Fruit fly (Drosophila melanogaster) whole organism: ENCODE results near the gene HSPBAP1.

ENCODE experiments used
- CG8478 ChIP-seq: fragments of >200 bp; optimal IDR thresholded peaks from 2 replicates; lab custom pipeline; 2018; ENCODE audit warnings: inconsistent platforms
- Dll ChIP-seq: fragments of >200 bp; optimal IDR thresholded peaks from 2 replicates; lab custom pipeline; 2017
- EcR ChIP-seq, 2 experiments: fragments of >200 bp; optimal IDR thresholded peaks; 2 replicates each; lab custom pipeline; 2017; ENCODE audit warnings: missing biosample characterization in 2 of 2, missing genetic modification characterization in 2 of 2, missing genetic modification reagents in 2 of 2
- pan ChIP-seq: fragments of >200 bp; optimal IDR thresholded peaks from 2 replicates; lab custom pipeline; 2017
- psq ChIP-seq: fragments of >200 bp; optimal IDR thresholded peaks from 2 replicates; lab custom pipeline; 2017
- usp ChIP-seq: fragments of >200 bp; optimal IDR thresholded peaks from 2 replicates; lab custom pipeline; 2017; ENCODE audit warnings: missing biosample characterization, missing genetic modification characterization, mixed read lengths

The HSPBAP1 gene

dm6 chr3R:27695019-27695418, at the start of gene HSPBAP1:
HSPBAP1 (plus strand) TSS chr3R:27695235.
- TF ChIP-seq usp (no peak), CG8478 (no peak), EcR (GFP tag; optimal IDR thresholded peaks at IDR 0.05; lab: Kevin White, UChicago) (no peak), psq (no peak), pan (lab: Kevin White, UChicago) (no peak), Dll (lab: Kevin White, UChicago) (no peak)

dm6 chr3R:27647817-27648216, 47.2 kb upstream of the HSPBAP1 start:
- no peak for TF ChIP-seq pan (lab: Kevin White, UChicago)
- no peak for TF ChIP-seq psq

- TF ChIP-seq Dll (lab: Kevin White, UChicago) (no peak), EcR (GFP tag; optimal IDR thresholded peaks at IDR 0.05; lab: Kevin White, UChicago) (no peak), pan (lab: Kevin White, UChicago) (no peak), usp (no peak), psq (no peak), CG8478 (no peak)
Observed at dm6 chr3R:27651710-27652109, 43.3 kb upstream of the HSPBAP1 start.

dm6 chr3R:27652156-27652810, 42.8 kb upstream of the HSPBAP1 start, which contains the start of gene RpS10a:
RpS10a (plus strand) TSS chr3R:27652760.
- no peak for TF ChIP-seq EcR (GFP tag; optimal IDR thresholded peaks at IDR 0.05; lab: Kevin White, UChicago)
- TF ChIP-seq CG8478: no peak
- TF ChIP-seq pan (lab: Kevin White, UChicago): no peak
- TF ChIP-seq Dll (lab: Kevin White, UChicago): no peak
- no peak for TF ChIP-seq usp
- TF ChIP-seq psq: no peak

- no peak for TF ChIP-seq CG8478
- no peak for TF ChIP-seq pan (lab: Kevin White, UChicago)
- no peak for TF ChIP-seq psq
- TF ChIP-seq EcR (GFP tag; optimal IDR thresholded peaks at IDR 0.05; lab: Kevin White, UChicago): no peak
- no peak for TF ChIP-seq usp
- no peak for TF ChIP-seq Dll (lab: Kevin White, UChicago)
Observed at dm6 chr3R:27655109-27655508, 39.9 kb upstream of the HSPBAP1 start.

dm6 chr3R:27656686-27657535, 38.1 kb upstream of the HSPBAP1 start, which contains the start of gene tau:
tau (minus strand) TSS chr3R:27656996.
- no peak for TF ChIP-seq CG8478

- TF ChIP-seq usp (no peak), psq (no peak), EcR (GFP tag; optimal IDR thresholded peaks at IDR 0.05; lab: Kevin White, UChicago) (no peak)
Observed at dm6 chr3R:27660127-27660579, 34.9 kb upstream of the HSPBAP1 start, which contains the start of gene Mlc1. Mlc1 (minus strand) TSS chr3R:27660177.

- TF ChIP-seq Dll (lab: Kevin White, UChicago) (no peak), usp (no peak)
Observed at dm6 chr3R:27661389-27661788, 33.6 kb upstream of the HSPBAP1 start.

dm6 chr3R:27661971-27662489, 33.0 kb upstream of the HSPBAP1 start, which contains the start of gene unc80:
unc80 (plus strand) TSS chr3R:27662439.
- TF ChIP-seq EcR (GFP tag; optimal IDR thresholded peaks at IDR 0.05; lab: Kevin White, UChicago) (no peak), psq (no peak), pan (lab: Kevin White, UChicago) (no peak), Dll (lab: Kevin White, UChicago) (no peak), usp (no peak), CG8478 (no peak)

- no peak for TF ChIP-seq psq
- TF ChIP-seq pan (lab: Kevin White, UChicago): no peak
- no peak for TF ChIP-seq EcR (GFP tag; optimal IDR thresholded peaks at IDR 0.05; lab: Kevin White, UChicago)
- no peak for TF ChIP-seq Dll (lab: Kevin White, UChicago)
- no peak for TF ChIP-seq CG8478
- TF ChIP-seq usp: no peak
Observed at dm6 chr3R:27662857-27663256, 32.2 kb upstream of the HSPBAP1 start.

- TF ChIP-seq usp: no peak
- no peak for TF ChIP-seq Dll (lab: Kevin White, UChicago)
- TF ChIP-seq pan (lab: Kevin White, UChicago): no peak
- TF ChIP-seq CG8478: no peak
Observed at dm6 chr3R:27677174-27677726, 17.8 kb upstream of the HSPBAP1 start, which contains the start of gene Hsdl2. Hsdl2 (plus strand) TSS chr3R:27677522.

dm6 chr3R:27679019-27679418, 16.0 kb upstream of the HSPBAP1 start, which contains the start of gene CG12883:
CG12883 (plus strand) TSS chr3R:27679291.
- no peak for TF ChIP-seq CG8478
- no peak for TF ChIP-seq usp
- no peak for TF ChIP-seq Dll (lab: Kevin White, UChicago)
- no peak for TF ChIP-seq psq
- no peak for TF ChIP-seq pan (lab: Kevin White, UChicago)
- no peak for TF ChIP-seq EcR (GFP tag; optimal IDR thresholded peaks at IDR 0.05; lab: Kevin White, UChicago)
